Fruit fly (Drosophila melanogaster) whole organism, embryonic: Measurements from ENCODE around the gene CaBP1.

Experiments used
- BtbVII ChIP-seq: fragments of 200-800 bp; sonication (Bioruptor generic); optimal IDR thresholded peaks from 3 replicates; lab custom pipeline; 2017; ENCODE audit warnings: missing biosample characterization, mild to moderate bottlenecking, missing genetic modification characterization
- CG10147 ChIP-seq: fragments of 200-800 bp; sonication (Bioruptor generic); optimal IDR thresholded peaks from 2 replicates; lab custom pipeline; 2019; ENCODE audit warnings: missing biosample characterization, mild to moderate bottlenecking, missing genetic modification characterization, moderate library complexity
- CG10267 ChIP-seq: fragments of 200-800 bp; sonication (Bioruptor generic); optimal IDR thresholded peaks from 2 replicates; lab custom pipeline; 2018; ENCODE audit warnings: missing biosample characterization, mild to moderate bottlenecking, missing genetic modification characterization, moderate library complexity
- CG14050 ChIP-seq: fragments of 200-800 bp; sonication (Bioruptor generic); IDR thresholded peaks from 3 replicates; pipeline ENCODE4 v1.3.6; 2022; ENCODE audit warnings: missing biosample characterization, missing genetic modification characterization
- CG15479 ChIP-seq: fragments of 200-800 bp; sonication (Bioruptor generic); optimal IDR thresholded peaks from 3 replicates; lab custom pipeline; 2019; ENCODE audit warnings: missing biosample characterization, mild to moderate bottlenecking, missing genetic modification characterization, moderate library complexity
- CG16815 ChIP-seq: fragments of 200-800 bp; sonication (Bioruptor generic); optimal IDR thresholded peaks from 3 replicates; lab custom pipeline; 2017; ENCODE audit warnings: missing biosample characterization, mild to moderate bottlenecking, missing genetic modification characterization
- CG17568 ChIP-seq: fragments of 200-800 bp; sonication (Bioruptor generic); optimal IDR thresholded peaks from 2 replicates; lab custom pipeline; 2018; ENCODE audit warnings: missing biosample characterization, mild to moderate bottlenecking, missing genetic modification characterization, moderate library complexity
- CG33557 ChIP-seq: fragments of 200-800 bp; sonication (Bioruptor generic); optimal IDR thresholded peaks from 2 replicates; lab custom pipeline; 2019; ENCODE audit warnings: missing biosample characterization, mild to moderate bottlenecking, missing genetic modification characterization, moderate library complexity
- CG4617 ChIP-seq: fragments of 200-800 bp; sonication (Bioruptor generic); optimal IDR thresholded peaks from 3 replicates; lab custom pipeline; 2016; ENCODE audit warnings: missing biosample characterization, missing genetic modification characterization, borderline replicate concordance
- CG4820 ChIP-seq: fragments of 200-800 bp; sonication (Bioruptor generic); optimal IDR thresholded peaks from 3 replicates; lab custom pipeline; 2016; ENCODE audit warnings: missing biosample characterization, missing genetic modification characterization
- CG6254 ChIP-seq: fragments of 200-800 bp; sonication (Bioruptor generic); optimal IDR thresholded peaks from 3 replicates; lab custom pipeline; 2017; ENCODE audit warnings: mild to moderate bottlenecking, missing biosample characterization, missing genetic modification reagents, missing genetic modification characterization
- CG6272 ChIP-seq: fragments of 200-800 bp; sonication (Bioruptor generic); IDR thresholded peaks from 2 replicates; pipeline ENCODE4 v1.3.6; 2022; ENCODE audit warnings: missing biosample characterization, missing genetic modification characterization
- CG6854 ChIP-seq: fragments of 200-800 bp; sonication (Bioruptor generic); optimal IDR thresholded peaks from 3 replicates; lab custom pipeline; 2017; ENCODE audit warnings: missing biosample characterization, mild to moderate bottlenecking, missing genetic modification characterization
- CG8944 ChIP-seq: fragments of 200-800 bp; sonication (Bioruptor generic); optimal IDR thresholded peaks from 3 replicates; lab custom pipeline; 2016; ENCODE audit warnings: missing biosample characterization, missing genetic modification characterization
- Camta ChIP-seq: fragments of 200-800 bp; sonication (Bioruptor generic); optimal IDR thresholded peaks from 2 replicates; lab custom pipeline; 2016; ENCODE audit warnings: missing biosample characterization, missing genetic modification characterization
- ERR ChIP-seq: fragments of 200-800 bp; sonication (Bioruptor generic); optimal IDR thresholded peaks from 2 replicates; lab custom pipeline; 2016; ENCODE audit warnings: missing biosample characterization, missing genetic modification characterization
- Ets65A ChIP-seq: fragments of 200-800 bp; sonication (Bioruptor generic); peaks from one replicate; lab custom pipeline; 2016; ENCODE audit warnings: missing biosample characterization, missing genetic modification characterization
- H2.0 ChIP-seq: fragments of 200-800 bp; sonication (Bioruptor generic); IDR thresholded peaks from 2 replicates; pipeline ENCODE4 v1.3.6; 2022; ENCODE audit warnings: missing biosample characterization, missing genetic modification characterization
- Kr ChIP-seq: fragments of 200-800 bp; sonication (Bioruptor generic); optimal IDR thresholded peaks from 2 replicates; lab custom pipeline; 2017; ENCODE audit warnings: missing biosample characterization, mild to moderate bottlenecking, missing genetic modification characterization
- NC2β ChIP-seq: fragments of 200-800 bp; sonication (Bioruptor generic); optimal IDR thresholded peaks from 2 replicates; lab custom pipeline; 2016; ENCODE audit warnings: missing biosample characterization, missing genetic modification characterization
- Rfx ChIP-seq: fragments of 200-800 bp; sonication (Bioruptor generic); IDR thresholded peaks from 2 replicates; pipeline ENCODE4 v1.3.6; 2022; ENCODE audit warnings: missing biosample characterization, missing genetic modification characterization
- cas ChIP-seq: fragments of 200-800 bp; sonication (Bioruptor generic); IDR thresholded peaks from 2 replicates; pipeline ENCODE4 v1.3.6; 2022; ENCODE audit warnings: missing biosample characterization, missing genetic modification characterization
- ci ChIP-seq: fragments of 200-800 bp; sonication (Bioruptor generic); IDR thresholded peaks from 3 replicates; pipeline ENCODE4 v1.3.6; 2022; ENCODE audit warnings: missing biosample characterization, missing genetic modification characterization
- crp ChIP-seq, 2 experiments: fragments of 200-800 bp; sonication (Bioruptor generic); optimal IDR thresholded peaks; 2 replicates in 1 of 2; 3 replicates in 1 of 2; lab custom pipeline; 2017; ENCODE audit warnings: missing biosample characterization in 2 of 2, missing genetic modification characterization in 2 of 2, mild to moderate bottlenecking in 1 of 2, moderate library complexity in 1 of 2
- dpn ChIP-seq, 2 experiments: fragments of 200-800 bp; sonication (Bioruptor generic); optimal IDR thresholded peaks; 3 replicates each; lab custom pipeline; 2016; ENCODE audit warnings: missing biosample characterization in 2 of 2, missing genetic modification characterization in 2 of 2
- ems ChIP-seq: fragments of 200-800 bp; sonication (Bioruptor generic); optimal IDR thresholded peaks from 3 replicates; lab custom pipeline; 2016; ENCODE audit warnings: missing biosample characterization, missing genetic modification characterization
- hkb ChIP-seq, 2 experiments: fragments of 200-800 bp in 1 of 2; fragments of >200 bp in 1 of 2; sonication (Bioruptor generic) in 1 of 2; IDR thresholded peaks in 1 of 2; optimal IDR thresholded peaks in 1 of 2; 2 replicates each; pipeline versions ENCODE4 v1.3.6 to Lab custom; 2017 to 2022; ENCODE audit warnings: missing biosample characterization in 1 of 2, missing genetic modification characterization in 1 of 2
- oc ChIP-seq: fragments of 200-800 bp; sonication (Bioruptor generic); optimal IDR thresholded peaks from 2 replicates; lab custom pipeline; 2018; ENCODE audit warnings: missing biosample characterization, mild to moderate bottlenecking, missing genetic modification characterization, moderate library complexity
- pfk ChIP-seq: fragments of 200-800 bp; sonication (Bioruptor generic); optimal IDR thresholded peaks from 2 replicates; lab custom pipeline; 2018; ENCODE audit warnings: missing biosample characterization, mild to moderate bottlenecking, missing genetic modification characterization, moderate library complexity
- prd ChIP-seq, 3 experiments: fragments of >200 bp in 2 of 3; fragments of 200-800 bp in 1 of 3; sonication (Bioruptor generic) in 1 of 3; optimal IDR thresholded peaks in 2 of 3; IDR thresholded peaks in 1 of 3; 2 replicates in 2 of 3; 3 replicates in 1 of 3; pipeline versions ENCODE4 v1.3.6 to Lab custom; 2017 to 2022; ENCODE audit warnings: missing biosample characterization in 1 of 3, missing genetic modification characterization in 1 of 3
- pros ChIP-seq: fragments of 200-800 bp; sonication (Bioruptor generic); optimal IDR thresholded peaks from 3 replicates; lab custom pipeline; 2019; ENCODE audit warnings: missing biosample characterization, mild to moderate bottlenecking, missing genetic modification characterization, moderate library complexity
- pum ChIP-seq: fragments of 200-800 bp; sonication (Bioruptor generic); optimal IDR thresholded peaks from 2 replicates; lab custom pipeline; 2016; ENCODE audit warnings: missing biosample characterization, missing genetic modification characterization
- ro ChIP-seq: fragments of 200-800 bp; sonication (Bioruptor generic); IDR thresholded peaks from 2 replicates; pipeline ENCODE4 v1.3.6; 2022; ENCODE audit warnings: missing biosample characterization, missing genetic modification characterization
- sc ChIP-seq, 3 experiments: fragments of >200 bp in 2 of 3; fragments of 200-800 bp in 1 of 3; sonication (Bioruptor generic) in 1 of 3; optimal IDR thresholded peaks; 2 replicates in 2 of 3; 3 replicates in 1 of 3; lab custom pipeline; 2017; ENCODE audit warnings: mild to moderate bottlenecking in 1 of 3, missing biosample characterization in 1 of 3, missing genetic modification characterization in 1 of 3, missing genetic modification reagents in 1 of 3
- tin ChIP-seq: fragments of 200-800 bp; sonication (Bioruptor generic); optimal IDR thresholded peaks from 3 replicates; lab custom pipeline; 2016; ENCODE audit warnings: missing biosample characterization, missing genetic modification characterization
- vvl ChIP-seq: fragments of 200-800 bp; sonication (Bioruptor generic); IDR thresholded peaks from 2 replicates; pipeline ENCODE4 v1.3.6; 2022; ENCODE audit warnings: missing biosample characterization, missing genetic modification characterization

Gene CaBP1

DNA sequence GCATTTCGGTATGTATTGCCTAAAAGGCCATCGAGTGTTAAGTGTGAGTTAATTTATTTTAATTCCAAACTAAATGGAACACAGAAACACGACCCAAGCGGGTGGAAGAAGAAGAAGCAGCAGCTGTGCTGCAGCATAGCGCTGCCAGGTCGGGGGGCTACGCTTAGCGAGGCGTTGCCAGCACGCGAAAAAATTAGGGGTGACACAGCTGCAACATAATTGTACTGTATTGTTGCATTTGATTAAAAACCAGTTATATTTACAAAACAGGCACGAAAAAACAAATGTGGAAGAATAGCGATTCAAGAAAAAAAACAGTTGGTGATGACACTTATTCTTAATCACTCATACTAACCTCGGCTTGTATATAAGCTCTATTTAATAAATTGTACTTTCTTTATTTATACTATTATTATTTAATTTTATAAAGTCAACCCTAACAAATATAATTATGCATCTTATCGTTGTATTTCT lies 6.3 kb downstream of the CaBP1 start (continued):
- peak; percentile 35 for TF ChIP-seq CG4617 (GFP tag; lab: Kevin White, UChicago)
- no peak for TF ChIP-seq sc (optimal IDR thresholded peaks at IDR 0.05; lab: Kevin White, UChicago)
- TF ChIP-seq sc (GFP tag; optimal IDR thresholded peaks at IDR 0.05; lab: Kevin White, UChicago), result no peak
- TF ChIP-seq H2.0, result peak; percentile 69
- TF ChIP-seq CG14050 (GFP tag; lab: Robert Waterston, UW), result peak; percentile 68
- peak; percentile 95 for TF ChIP-seq vvl (GFP tag; lab: Robert Waterston, UW)
- TF ChIP-seq CG6854 (GFP tag; lab: Kevin White, UChicago), result peak; percentile 41
- peak; percentile 54 for TF ChIP-seq CG16815
- TF ChIP-seq pros (GFP tag; lab: Kevin White, UChicago), result no peak
- peak; percentile 71; the same call in 1 of the 2 replicates for TF ChIP-seq CG6272 (GFP tag; lab: Robert Waterston, UW)
- TF ChIP-seq CG10267, result peak; percentile 32
- TF ChIP-seq CG17568, result no peak
- TF ChIP-seq CG10147, result no peak
- TF ChIP-seq CG33557 (GFP tag; lab: Kevin White, UChicago), result peak; percentile 33
- peak; percentile 15 for TF ChIP-seq CG6254 (GFP tag; lab: Kevin White, UChicago)
- TF ChIP-seq ERR, result no peak

- TF ChIP-seq Kr (GFP tag; lab: Kevin White, UChicago) (no peak), crp (GFP tag; optimal IDR thresholded peaks at IDR 0.05; lab: Kevin White, UChicago) (no peak), pfk (no peak), dpn (GFP tag; optimal IDR thresholded peaks at IDR 0.05; lab: Kevin White, UChicago) (no peak), NC2β (no peak), CG8944 (GFP tag; lab: Kevin White, UChicago) (no peak), hkb (optimal IDR thresholded peaks at IDR 0.05; lab: Kevin White, UChicago) (no peak), hkb (GFP tag; IDR thresholded peaks at IDR 0.05; lab: Robert Waterston, UW) (no peak), oc (tag; lab: Kevin White, UChicago) (no peak), CG15479 (GFP tag; lab: Kevin White, UChicago) (no peak), pum (GFP tag; lab: Kevin White, UChicago) (no peak), ci (GFP tag; lab: Robert Waterston, UW) (no peak), Rfx (GFP tag; lab: Robert Waterston, UW) (no peak), Camta (GFP tag; lab: Kevin White, UChicago) (no peak), ro (GFP tag; lab: Robert Waterston, UW) (no peak), tin (GFP tag; lab: Kevin White, UChicago) (no peak), prd (optimal IDR thresholded peaks at IDR 0.05; lab: Kevin White, UChicago) (no peak), prd (GFP tag; IDR thresholded peaks at IDR 0.05; lab: Robert Waterston, UW) (no peak), ems (GFP tag; lab: Kevin White, UChicago) (no peak)
Observed at dm6 chr2L:16342224-16342623, 14.3 kb downstream of the CaBP1 start, which contains the start of gene CG44405. TSS of gene CG44405 (minus strand) at chr2L:16342324.

- TF ChIP-seq cas (GFP tag; lab: Robert Waterston, UW) (no peak), CG4820 (GFP tag; lab: Kevin White, UChicago) (no peak), Ets65A (GFP tag; lab: Kevin White, UChicago) (peak; percentile 20), BtbVII (GFP tag; lab: Kevin White, UChicago) (no peak)
Observed at dm6 chr2L:16340268-16340667, 16.3 kb downstream of the CaBP1 start, which contains the start of gene CG42266. TSS of gene CG42266 (minus strand) at chr2L:16340368.
